Fruit fly (Drosophila melanogaster) whole organism, embryonic: ENCODE results near the gene CG13021.

Experiments
- B-H2 ChIP-seq: fragments of 200-800 bp; sonication (Bioruptor generic); optimal IDR thresholded peaks from 2 replicates; lab custom pipeline; 2018; ENCODE audit warnings: missing biosample characterization, mild to moderate bottlenecking, missing genetic modification characterization
- CG14050 ChIP-seq: fragments of 200-800 bp; sonication (Bioruptor generic); IDR thresholded peaks from 3 replicates; pipeline ENCODE4 v1.3.6; 2022; ENCODE audit warnings: missing biosample characterization, missing genetic modification characterization
- CG15601 ChIP-seq: fragments of 200-800 bp; sonication (Bioruptor generic); optimal IDR thresholded peaks from 3 replicates; lab custom pipeline; 2019; ENCODE audit warnings: missing biosample characterization, mild to moderate bottlenecking, missing genetic modification characterization, moderate library complexity
- CG17829 ChIP-seq: fragments of 200-800 bp; optimal IDR thresholded peaks from 2 replicates; lab custom pipeline; 2019; ENCODE audit warnings: missing biosample characterization, mild to moderate bottlenecking, missing genetic modification characterization, moderate library complexity
- CG18011 ChIP-seq: fragments of 200-800 bp; sonication (Bioruptor generic); optimal IDR thresholded peaks from 2 replicates; lab custom pipeline; 2017; ENCODE audit warnings: missing biosample characterization, missing genetic modification characterization, mild to moderate bottlenecking, moderate library complexity, missing genotype
- CG2199 ChIP-seq: fragments of 200-800 bp; sonication (Bioruptor generic); IDR thresholded peaks from 3 replicates; pipeline ENCODE4 v1.3.6; 2022; ENCODE audit warnings: missing biosample characterization, missing genetic modification characterization
- CG2875 ChIP-seq: fragments of 200-800 bp; sonication (Bioruptor generic); optimal IDR thresholded peaks from 2 replicates; lab custom pipeline; 2017; ENCODE audit warnings: missing biosample characterization, mild to moderate bottlenecking, missing genetic modification characterization, missing genetic modification reagents
- CG2889 ChIP-seq: fragments of 200-800 bp; sonication (Bioruptor generic); IDR thresholded peaks from 3 replicates; pipeline ENCODE4 v1.3.6; 2022; ENCODE audit warnings: missing biosample characterization, missing genetic modification characterization
- CG3163 ChIP-seq: fragments of 200-800 bp; sonication (Bioruptor generic); optimal IDR thresholded peaks from 3 replicates; lab custom pipeline; 2016; ENCODE audit warnings: missing biosample characterization, missing genetic modification characterization
- CG33213 ChIP-seq: fragments of 200-800 bp; sonication (Bioruptor generic); optimal IDR thresholded peaks from 3 replicates; lab custom pipeline; 2016; ENCODE audit warnings: missing biosample characterization, missing genetic modification characterization
- CG4360 ChIP-seq: fragments of 200-800 bp; sonication (Bioruptor generic); IDR thresholded peaks from 2 replicates; pipeline ENCODE4 v1.3.6; 2022; ENCODE audit warnings: missing biosample characterization, missing genetic modification characterization
- CG6254 ChIP-seq: fragments of 200-800 bp; sonication (Bioruptor generic); optimal IDR thresholded peaks from 3 replicates; lab custom pipeline; 2017; ENCODE audit warnings: mild to moderate bottlenecking, missing biosample characterization, missing genetic modification reagents, missing genetic modification characterization
- CG6791 ChIP-seq: fragments of 200-800 bp; sonication (Bioruptor generic); IDR thresholded peaks from 3 replicates; pipeline ENCODE4 v1.3.6; 2022; ENCODE audit warnings: missing biosample characterization, missing genetic modification characterization; ENCODE audit not compliant: partially characterized antibody
- CG8359 ChIP-seq: fragments of 200-800 bp; sonication (Bioruptor generic); optimal IDR thresholded peaks from 2 replicates; lab custom pipeline; 2017; ENCODE audit warnings: missing biosample characterization, mild to moderate bottlenecking, missing genetic modification characterization, borderline replicate concordance
- CG9215 ChIP-seq: fragments of 200-800 bp; sonication (Bioruptor generic); IDR thresholded peaks from 2 replicates; pipeline ENCODE4 v1.3.6; 2022; ENCODE audit warnings: missing biosample characterization, missing genetic modification characterization
- CG9932 ChIP-seq: fragments of 200-800 bp; sonication (Bioruptor generic); IDR thresholded peaks from 2 replicates; pipeline ENCODE4 v1.3.6; 2022; ENCODE audit warnings: missing biosample characterization, missing genetic modification characterization
- Chrac-16 ChIP-seq: fragments of 200-800 bp; sonication (Bioruptor generic); optimal IDR thresholded peaks from 3 replicates; lab custom pipeline; 2016; ENCODE audit warnings: missing biosample characterization, missing genetic modification characterization
- Deaf1 ChIP-seq: fragments of 200-800 bp; optimal IDR thresholded peaks from 3 replicates; lab custom pipeline; 2019; ENCODE audit warnings: missing biosample characterization, mild to moderate bottlenecking, missing genetic modification characterization, moderate library complexity
- Dp ChIP-seq: fragments of 200-800 bp; sonication (Bioruptor generic); optimal IDR thresholded peaks from 2 replicates; lab custom pipeline; 2018; ENCODE audit warnings: missing biosample characterization, mild to moderate bottlenecking, missing genetic modification characterization, moderate library complexity
- ERR ChIP-seq: fragments of 200-800 bp; sonication (Bioruptor generic); optimal IDR thresholded peaks from 2 replicates; lab custom pipeline; 2016; ENCODE audit warnings: missing biosample characterization, missing genetic modification characterization
- Ets97D ChIP-seq: fragments of 200-800 bp; sonication (Bioruptor generic); optimal IDR thresholded peaks from 3 replicates; lab custom pipeline; 2016; ENCODE audit warnings: missing biosample characterization, missing genetic modification characterization
- Fer1 ChIP-seq: fragments of 200-800 bp; sonication (Bioruptor generic); optimal IDR thresholded peaks from 2 replicates; lab custom pipeline; 2017; ENCODE audit warnings: missing biosample characterization, mild to moderate bottlenecking, missing genetic modification characterization
- GATAe ChIP-seq: fragments of 200-800 bp; sonication (Bioruptor generic); conservative IDR thresholded peaks from 2 replicates; pipeline ENCODE4 v1.3.6; 2022; ENCODE audit warnings: missing biosample characterization, missing genetic modification characterization
- H15 ChIP-seq: fragments of 200-800 bp; sonication (Bioruptor generic); IDR thresholded peaks from 3 replicates; pipeline ENCODE4 v1.3.6; 2022; ENCODE audit warnings: missing biosample characterization, missing genetic modification characterization
- HLH3B ChIP-seq: fragments of 200-800 bp; sonication (Bioruptor generic); IDR thresholded peaks from 2 replicates; pipeline ENCODE4 v1.3.6; 2022; ENCODE audit warnings: missing biosample characterization, missing genetic modification characterization
- Kr ChIP-seq: fragments of 200-800 bp; sonication (Bioruptor generic); optimal IDR thresholded peaks from 2 replicates; lab custom pipeline; 2017; ENCODE audit warnings: missing biosample characterization, mild to moderate bottlenecking, missing genetic modification characterization
- Lim3 ChIP-seq: fragments of 200-800 bp; sonication (Bioruptor generic); IDR thresholded peaks from 2 replicates; pipeline ENCODE4 v1.3.6; 2022; ENCODE audit warnings: missing biosample characterization, missing genetic modification characterization
- Meics ChIP-seq: fragments of 200-800 bp; sonication (Bioruptor generic); optimal IDR thresholded peaks from 2 replicates; lab custom pipeline; 2017; ENCODE audit warnings: missing biosample characterization, mild to moderate bottlenecking, missing genetic modification characterization
- NC2β ChIP-seq: fragments of 200-800 bp; sonication (Bioruptor generic); optimal IDR thresholded peaks from 2 replicates; lab custom pipeline; 2016; ENCODE audit warnings: missing biosample characterization, missing genetic modification characterization
- al ChIP-seq: fragments of 200-800 bp; sonication (Bioruptor generic); IDR thresholded peaks from 2 replicates; pipeline ENCODE4 v1.3.6; 2022; ENCODE audit warnings: missing biosample characterization, missing genetic modification characterization
- ato ChIP-seq: fragments of 200-800 bp; sonication (Bioruptor generic); IDR thresholded peaks from 2 replicates; pipeline ENCODE4 v1.3.6; 2022; ENCODE audit warnings: missing biosample characterization, missing genetic modification characterization; ENCODE audit not compliant: partially characterized antibody
- bab2 ChIP-seq: fragments of 200-800 bp; sonication (Bioruptor generic); optimal IDR thresholded peaks from 2 replicates; lab custom pipeline; 2016; ENCODE audit warnings: missing biosample characterization, missing genetic modification characterization
- bowl ChIP-seq: fragments of 200-800 bp; sonication (Bioruptor generic); IDR thresholded peaks from 2 replicates; pipeline ENCODE4 v1.3.6; 2022; ENCODE audit warnings: missing biosample characterization, missing genetic modification characterization
- btn ChIP-seq: fragments of 200-800 bp; sonication (Bioruptor generic); optimal IDR thresholded peaks from 2 replicates; lab custom pipeline; 2016; ENCODE audit warnings: missing biosample characterization, missing genetic modification characterization
- danr ChIP-seq: fragments of 200-800 bp; sonication (Bioruptor generic); IDR thresholded peaks from 2 replicates; pipeline ENCODE4 v1.3.6; 2022; ENCODE audit warnings: missing biosample characterization, missing genetic modification characterization
- dati ChIP-seq: fragments of 200-800 bp; sonication (Bioruptor generic); IDR thresholded peaks from 2 replicates; pipeline ENCODE4 v1.3.6; 2022; ENCODE audit warnings: missing biosample characterization, missing genetic modification characterization
- dpn ChIP-seq, 2 experiments: fragments of 200-800 bp; sonication (Bioruptor generic); optimal IDR thresholded peaks; 3 replicates each; lab custom pipeline; 2016; ENCODE audit warnings: missing biosample characterization in 2 of 2, missing genetic modification characterization in 2 of 2
- eve ChIP-seq, 2 experiments: fragments of >200 bp; optimal IDR thresholded peaks; 2 replicates each; lab custom pipeline; 2017; ENCODE audit warnings: missing biosample characterization in 2 of 2, missing genetic modification characterization in 2 of 2
- fru ChIP-seq: fragments of >200 bp; optimal IDR thresholded peaks from 2 replicates; lab custom pipeline; 2017
- insv ChIP-seq, 2 experiments: fragments of 200-800 bp; sonication (Bioruptor generic); optimal IDR thresholded peaks; 3 replicates each; lab custom pipeline; 2016 to 2018; ENCODE audit warnings: missing biosample characterization in 2 of 2, missing genetic modification characterization in 2 of 2
- maf-S ChIP-seq: fragments of 200-800 bp; sonication (Bioruptor generic); optimal IDR thresholded peaks from 2 replicates; lab custom pipeline; 2016; ENCODE audit warnings: missing biosample characterization, missing genetic modification characterization
- nau ChIP-seq: fragments of 200-800 bp; sonication (Bioruptor generic); optimal IDR thresholded peaks from 3 replicates; lab custom pipeline; 2017; ENCODE audit warnings: missing biosample characterization, mild to moderate bottlenecking, missing genetic modification characterization, missing genetic modification reagents
- odd ChIP-seq: fragments of 200-800 bp; sonication (Bioruptor generic); optimal IDR thresholded peaks from 2 replicates; lab custom pipeline; 2017; ENCODE audit warnings: missing biosample characterization, mild to moderate bottlenecking, missing genetic modification characterization
- psq ChIP-seq: fragments of 200-800 bp; sonication (Bioruptor generic); optimal IDR thresholded peaks from 2 replicates; lab custom pipeline; 2017; ENCODE audit warnings: missing biosample characterization, missing genetic modification characterization
- pzg ChIP-seq: fragments of 200-800 bp; sonication (Bioruptor generic); optimal IDR thresholded peaks from 3 replicates; lab custom pipeline; 2018; ENCODE audit warnings: missing biosample characterization, mild to moderate bottlenecking, missing genetic modification characterization, moderate library complexity
- slbo ChIP-seq: fragments of 200-800 bp; sonication (Bioruptor generic); IDR thresholded peaks from 2 replicates; pipeline ENCODE4 v1.3.6; 2022; ENCODE audit warnings: missing biosample characterization, missing genetic modification characterization
- sob ChIP-seq: fragments of 200-800 bp; sonication (Bioruptor generic); IDR thresholded peaks from 2 replicates; pipeline ENCODE4 v1.3.6; 2022; ENCODE audit warnings: missing biosample characterization, missing genetic modification characterization
- ssp ChIP-seq: fragments of 200-800 bp; sonication (Bioruptor generic); IDR thresholded peaks from 2 replicates; pipeline ENCODE4 v1.3.6; 2022; ENCODE audit warnings: missing biosample characterization, missing genetic modification characterization
- stc ChIP-seq: fragments of 200-800 bp; sonication (Bioruptor generic); IDR thresholded peaks from 2 replicates; pipeline ENCODE4 v1.3.6; 2022; ENCODE audit warnings: missing biosample characterization, missing genetic modification characterization
- usp ChIP-seq: fragments of >200 bp; optimal IDR thresholded peaks from 2 replicates; lab custom pipeline; 2017; ENCODE audit warnings: missing biosample characterization, missing genetic modification characterization

CG13021 gene

dm6 chrX:3474476-3475439, 39.4 kb upstream of the CG13021 start, which contains the start of gene CG12206 (continued):
- TF ChIP-seq Dp (GFP tag; lab: Kevin White, UChicago) (no peak), GATAe (GFP tag; lab: Robert Waterston, UW) (no peak), CG17829 (tag; lab: Kevin White, UChicago) (peak; percentile 52), CG14050 (GFP tag; lab: Robert Waterston, UW) (0 out of 3 replicates have a peak, but pooled peaks have one; percentile 15), Chrac-16 (GFP tag; lab: Kevin White, UChicago) (peak; percentile 0), maf-S (no peak), insv (GFP tag; optimal IDR thresholded peaks at IDR 0.05; lab: Kevin White, UChicago) (no peak), nau (GFP tag; lab: Kevin White, UChicago) (no peak), dpn (GFP tag; optimal IDR thresholded peaks at IDR 0.05; lab: Kevin White, UChicago) (peak in 1 of 2 experiments; percentile 31), ssp (GFP tag; lab: Robert Waterston, UW) (peak; percentile 52; the same call in 1 of the 2 replicates), al (GFP tag; lab: Robert Waterston, UW) (peak; percentile 53; the same call in 1 of the 2 replicates), Kr (GFP tag; lab: Kevin White, UChicago) (no peak), CG6791 (no peak), Fer1 (GFP tag; lab: Kevin White, UChicago) (peak; percentile 56), CG15601 (peak; percentile 23), usp (GFP tag; lab: Kevin White, UChicago) (no peak), Meics (GFP tag; lab: Kevin White, UChicago) (peak; percentile 70), CG18011 (GFP tag; lab: Kevin White, UChicago) (no peak), ato (GFP tag; lab: Robert Waterston, UW) (no peak), bowl (GFP tag; lab: Robert Waterston, UW) (no peak), odd (no peak), fru (lab: Kevin White, UChicago) (no peak), CG2199 (GFP tag; lab: Robert Waterston, UW) (no peak), CG3163 (GFP tag; lab: Kevin White, UChicago) (no peak), CG8359 (GFP tag; lab: Kevin White, UChicago) (no peak), dati (GFP tag; lab: Robert Waterston, UW) (no peak), Deaf1 (tag; lab: Kevin White, UChicago) (peak; percentile 26), pzg (no peak), CG6254 (GFP tag; lab: Kevin White, UChicago) (peak; percentile 25), CG2875 (GFP tag; lab: Kevin White, UChicago) (no peak), CG9215 (GFP tag; lab: Robert Waterston, UW) (peak; percentile 71), slbo (GFP tag; lab: Robert Waterston, UW) (peak; percentile 73), btn (GFP tag; lab: Kevin White, UChicago) (no peak), NC2β (GFP tag; lab: Kevin White, UChicago) (no peak), CG4360 (GFP tag; lab: Robert Waterston, UW) (peak; percentile 34; the same call in 1 of the 2 replicates), psq (GFP tag; lab: Kevin White, UChicago) (no peak), CG33213 (GFP tag; lab: Kevin White, UChicago) (no peak), Ets97D (GFP tag; lab: Kevin White, UChicago) (no peak), CG9932 (GFP tag; lab: Robert Waterston, UW) (peak; percentile 80), ERR (GFP tag; lab: Kevin White, UChicago) (no peak), sob (GFP tag; lab: Robert Waterston, UW) (peak; percentile 39; the same call in 1 of the 2 replicates), CG2889 (GFP tag; lab: Robert Waterston, UW) (0 out of 3 replicates have a peak, but pooled peaks have one; percentile 9), HLH3B (GFP tag; lab: Robert Waterston, UW) (peak; percentile 46; the same call in 1 of the 2 replicates), danr (GFP tag; lab: Robert Waterston, UW) (no peak), stc (GFP tag; lab: Robert Waterston, UW) (no peak), Lim3 (GFP tag; lab: Robert Waterston, UW) (no peak), H15 (GFP tag; lab: Robert Waterston, UW) (no peak), eve (GFP tag; optimal IDR thresholded peaks at IDR 0.05; lab: Kevin White, UChicago) (no peak), bab2 (GFP tag; lab: Kevin White, UChicago) (no peak), B-H2 (GFP tag; lab: Kevin White, UChicago) (no peak)
